Fruit fly (Drosophila melanogaster) whole organism, embryonic: Measurements from ENCODE around the gene retm.

Experiments
- ATbp ChIP-seq: fragments of 200-800 bp; sonication (Bioruptor generic); optimal IDR thresholded peaks from 2 replicates; lab custom pipeline; 2017; ENCODE audit warnings: missing biosample characterization, mild to moderate bottlenecking, missing genetic modification characterization, missing genetic modification reagents
- Aef1 ChIP-seq: fragments of 200-800 bp; sonication (Bioruptor generic); IDR thresholded peaks from 3 replicates; pipeline ENCODE4 v1.3.6; 2022; ENCODE audit warnings: missing biosample characterization, missing genetic modification characterization
- B-H2 ChIP-seq: fragments of 200-800 bp; sonication (Bioruptor generic); optimal IDR thresholded peaks from 2 replicates; lab custom pipeline; 2018; ENCODE audit warnings: missing biosample characterization, mild to moderate bottlenecking, missing genetic modification characterization
- CG10979 ChIP-seq: fragments of 200-800 bp; sonication (Bioruptor generic); optimal IDR thresholded peaks from 2 replicates; lab custom pipeline; 2018; ENCODE audit warnings: missing biosample characterization, mild to moderate bottlenecking, missing genetic modification characterization, moderate library complexity
- CG11398 ChIP-seq: fragments of 200-800 bp; sonication (Bioruptor generic); optimal IDR thresholded peaks from 2 replicates; lab custom pipeline; 2016; ENCODE audit warnings: missing biosample characterization, missing genetic modification characterization
- CG11695 ChIP-seq: fragments of 200-800 bp; sonication (Bioruptor generic); IDR thresholded peaks from 3 replicates; pipeline ENCODE4 v1.3.6; 2022; ENCODE audit warnings: missing biosample characterization, missing genetic modification characterization
- CG13894 ChIP-seq: fragments of 200-800 bp; sonication (Bioruptor generic); optimal IDR thresholded peaks from 3 replicates; lab custom pipeline; 2018; ENCODE audit warnings: missing biosample characterization, mild to moderate bottlenecking, missing genetic modification characterization, moderate library complexity
- CG15011 ChIP-seq: fragments of 200-800 bp; sonication (Bioruptor generic); optimal IDR thresholded peaks from 3 replicates; lab custom pipeline; 2018; ENCODE audit warnings: missing biosample characterization, mild to moderate bottlenecking, missing genetic modification characterization
- CG15479 ChIP-seq: fragments of 200-800 bp; sonication (Bioruptor generic); optimal IDR thresholded peaks from 3 replicates; lab custom pipeline; 2019; ENCODE audit warnings: missing biosample characterization, mild to moderate bottlenecking, missing genetic modification characterization, moderate library complexity
- CG15601 ChIP-seq: fragments of 200-800 bp; sonication (Bioruptor generic); optimal IDR thresholded peaks from 3 replicates; lab custom pipeline; 2019; ENCODE audit warnings: missing biosample characterization, mild to moderate bottlenecking, missing genetic modification characterization, moderate library complexity
- CG17385 ChIP-seq: fragments of 200-800 bp; sonication (Bioruptor generic); optimal IDR thresholded peaks from 3 replicates; lab custom pipeline; 2018; ENCODE audit warnings: missing biosample characterization, mild to moderate bottlenecking, missing genetic modification characterization
- CG2116 ChIP-seq: fragments of 200-800 bp; sonication (Bioruptor generic); optimal IDR thresholded peaks from 3 replicates; lab custom pipeline; 2018; ENCODE audit warnings: missing biosample characterization, mild to moderate bottlenecking, missing genetic modification characterization
- CG2202 ChIP-seq: fragments of 200-800 bp; sonication (Bioruptor generic); optimal IDR thresholded peaks from 2 replicates; lab custom pipeline; 2018; ENCODE audit warnings: missing biosample characterization, mild to moderate bottlenecking, missing genetic modification characterization
- CG2712 ChIP-seq: fragments of 200-800 bp; optimal IDR thresholded peaks from 3 replicates; lab custom pipeline; 2019; ENCODE audit warnings: missing biosample characterization, mild to moderate bottlenecking, missing genetic modification characterization, moderate library complexity
- CG30020 ChIP-seq: fragments of 200-800 bp; optimal IDR thresholded peaks from 2 replicates; lab custom pipeline; 2019; ENCODE audit warnings: missing biosample characterization, mild to moderate bottlenecking, missing genetic modification characterization, moderate library complexity
- CG31388 ChIP-seq: fragments of 200-800 bp; sonication (Bioruptor generic); optimal IDR thresholded peaks from 2 replicates; lab custom pipeline; 2016; ENCODE audit warnings: missing biosample characterization, missing genetic modification characterization
- CG31441 ChIP-seq: fragments of 200-800 bp; sonication (Bioruptor generic); IDR thresholded peaks from 2 replicates; pipeline ENCODE4 v1.3.6; 2022; ENCODE audit warnings: missing biosample characterization, missing genetic modification characterization
- CG3407 ChIP-seq: fragments of 200-800 bp; sonication (Bioruptor generic); optimal IDR thresholded peaks from 2 replicates; lab custom pipeline; 2018; ENCODE audit warnings: missing biosample characterization, mild to moderate bottlenecking, missing genetic modification characterization
- CG34224 ChIP-seq: fragments of 200-800 bp; sonication (Bioruptor generic); IDR thresholded peaks from 3 replicates; pipeline ENCODE4 v1.3.6; 2022; ENCODE audit warnings: missing biosample characterization, missing genetic modification characterization; ENCODE audit not compliant: partially characterized antibody
- CG4404 ChIP-seq: fragments of 200-800 bp; sonication (Bioruptor generic); IDR thresholded peaks from 2 replicates; pipeline ENCODE4 v1.3.6; 2022; ENCODE audit warnings: missing biosample characterization, missing genetic modification characterization
- CG4820 ChIP-seq: fragments of 200-800 bp; sonication (Bioruptor generic); optimal IDR thresholded peaks from 3 replicates; lab custom pipeline; 2016; ENCODE audit warnings: missing biosample characterization, missing genetic modification characterization
- CG6813 ChIP-seq: fragments of 200-800 bp; sonication (Bioruptor generic); optimal IDR thresholded peaks from 2 replicates; lab custom pipeline; 2017; ENCODE audit warnings: missing biosample characterization, missing genetic modification characterization, mild to moderate bottlenecking, moderate library complexity, missing genetic modification reagents
- CG7556 ChIP-seq: fragments of 200-800 bp; sonication (Bioruptor generic); optimal IDR thresholded peaks from 2 replicates; lab custom pipeline; 2017; ENCODE audit warnings: missing biosample characterization, mild to moderate bottlenecking, missing genetic modification characterization
- CG7786 ChIP-seq: fragments of 200-800 bp; sonication (Bioruptor generic); optimal IDR thresholded peaks from 2 replicates; lab custom pipeline; 2016; ENCODE audit warnings: missing biosample characterization, missing genetic modification characterization
- CG7963 ChIP-seq: fragments of 200-800 bp; sonication (Bioruptor generic); IDR thresholded peaks from 3 replicates; pipeline ENCODE4 v1.3.6; 2022; ENCODE audit warnings: missing biosample characterization, missing genetic modification characterization; ENCODE audit not compliant: partially characterized antibody
- CG9215 ChIP-seq: fragments of 200-800 bp; sonication (Bioruptor generic); IDR thresholded peaks from 2 replicates; pipeline ENCODE4 v1.3.6; 2022; ENCODE audit warnings: missing biosample characterization, missing genetic modification characterization
- Dip3 ChIP-seq: fragments of 200-800 bp; sonication (Bioruptor generic); optimal IDR thresholded peaks from 3 replicates; lab custom pipeline; 2016; ENCODE audit warnings: missing biosample characterization, missing genetic modification characterization
- Dp ChIP-seq: fragments of 200-800 bp; sonication (Bioruptor generic); optimal IDR thresholded peaks from 2 replicates; lab custom pipeline; 2018; ENCODE audit warnings: missing biosample characterization, mild to moderate bottlenecking, missing genetic modification characterization, moderate library complexity
- Ets65A ChIP-seq: fragments of 200-800 bp; sonication (Bioruptor generic); peaks from one replicate; lab custom pipeline; 2016; ENCODE audit warnings: missing biosample characterization, missing genetic modification characterization
- HHEX ChIP-seq: fragments of 200-800 bp; sonication (Bioruptor generic); optimal IDR thresholded peaks from 3 replicates; lab custom pipeline; 2017; ENCODE audit warnings: missing biosample characterization, mild to moderate bottlenecking, missing genetic modification characterization, missing genetic modification reagents
- HLHmδ ChIP-seq: fragments of 200-800 bp; sonication (Bioruptor generic); optimal IDR thresholded peaks from 2 replicates; lab custom pipeline; 2018; ENCODE audit warnings: missing biosample characterization, mild to moderate bottlenecking, missing genetic modification characterization, moderate library complexity
- Max ChIP-seq: fragments of 200-800 bp; sonication (Bioruptor generic); optimal IDR thresholded peaks from 2 replicates; lab custom pipeline; 2016; ENCODE audit warnings: missing biosample characterization, mild to moderate bottlenecking, missing genetic modification characterization
- Med ChIP-seq: fragments of 200-800 bp; sonication (Bioruptor generic); peaks from one replicate; lab custom pipeline; 2016; ENCODE audit warnings: missing biosample characterization, missing genetic modification characterization, mild to moderate bottlenecking, inconsistent platforms, moderate library complexity
- NfI ChIP-seq: fragments of 200-800 bp; sonication (Bioruptor generic); optimal IDR thresholded peaks from 3 replicates; lab custom pipeline; 2018; ENCODE audit warnings: missing biosample characterization, mild to moderate bottlenecking, missing genetic modification characterization, moderate library complexity
- Oli ChIP-seq: fragments of 200-800 bp; sonication (Bioruptor generic); optimal IDR thresholded peaks from 2 replicates; lab custom pipeline; 2018; ENCODE audit warnings: missing biosample characterization, mild to moderate bottlenecking, missing genetic modification characterization, moderate library complexity
- Pdp1 ChIP-seq, 2 experiments: fragments of 200-800 bp; sonication (Bioruptor generic); optimal IDR thresholded peaks; 3 replicates each; lab custom pipeline; 2016; ENCODE audit warnings: missing biosample characterization in 2 of 2, missing genetic modification characterization in 2 of 2, mild to moderate bottlenecking in 1 of 2, moderate library complexity in 1 of 2
- Sry-β ChIP-seq: fragments of 200-800 bp; sonication (Bioruptor generic); optimal IDR thresholded peaks from 2 replicates; lab custom pipeline; 2018; ENCODE audit warnings: missing biosample characterization, mild to moderate bottlenecking, missing genetic modification characterization, moderate library complexity
- Sry-δ ChIP-seq: fragments of 200-800 bp; sonication (Bioruptor generic); optimal IDR thresholded peaks from 2 replicates; lab custom pipeline; 2016; ENCODE audit warnings: missing biosample characterization, missing genetic modification characterization
- Tbp ChIP-seq: fragments of >200 bp; optimal IDR thresholded peaks from 2 replicates; lab custom pipeline; 2018; ENCODE audit warnings: missing biosample characterization, missing genetic modification characterization
- al ChIP-seq: fragments of 200-800 bp; sonication (Bioruptor generic); IDR thresholded peaks from 2 replicates; pipeline ENCODE4 v1.3.6; 2022; ENCODE audit warnings: missing biosample characterization, missing genetic modification characterization
- cg ChIP-seq: fragments of 200-800 bp; sonication (Bioruptor generic); optimal IDR thresholded peaks from 3 replicates; lab custom pipeline; 2019; ENCODE audit warnings: missing biosample characterization, mild to moderate bottlenecking, missing genetic modification characterization, moderate library complexity
- croc ChIP-seq: fragments of 200-800 bp; sonication (Bioruptor generic); conservative IDR thresholded peaks from 3 replicates; pipeline ENCODE4 v1.3.6; 2022; ENCODE audit warnings: missing biosample characterization, missing genetic modification characterization
- dati ChIP-seq: fragments of 200-800 bp; sonication (Bioruptor generic); IDR thresholded peaks from 2 replicates; pipeline ENCODE4 v1.3.6; 2022; ENCODE audit warnings: missing biosample characterization, missing genetic modification characterization
- disco-r ChIP-seq: fragments of 200-800 bp; sonication (Bioruptor generic); optimal IDR thresholded peaks from 2 replicates; lab custom pipeline; 2016; ENCODE audit warnings: missing biosample characterization, missing genetic modification characterization
- gt ChIP-seq: fragments of 200-800 bp; sonication (Bioruptor generic); IDR thresholded peaks from 2 replicates; pipeline ENCODE4 v1.3.6; 2022; ENCODE audit warnings: missing biosample characterization, missing genetic modification characterization
- ham ChIP-seq: fragments of 200-800 bp; sonication (Bioruptor generic); IDR thresholded peaks from 2 replicates; pipeline ENCODE4 v1.3.6; 2022; ENCODE audit warnings: missing biosample characterization, missing genetic modification characterization
- pfk ChIP-seq: fragments of 200-800 bp; sonication (Bioruptor generic); optimal IDR thresholded peaks from 2 replicates; lab custom pipeline; 2018; ENCODE audit warnings: missing biosample characterization, mild to moderate bottlenecking, missing genetic modification characterization, moderate library complexity
- psq ChIP-seq: fragments of 200-800 bp; sonication (Bioruptor generic); optimal IDR thresholded peaks from 2 replicates; lab custom pipeline; 2017; ENCODE audit warnings: missing biosample characterization, missing genetic modification characterization
- shn ChIP-seq: fragments of 200-800 bp; sonication (Bioruptor generic); optimal IDR thresholded peaks from 3 replicates; lab custom pipeline; 2016; ENCODE audit warnings: missing biosample characterization, missing genetic modification characterization
- sisA ChIP-seq: fragments of 200-800 bp; sonication (Bioruptor generic); IDR thresholded peaks from 2 replicates; pipeline ENCODE4 v1.3.6; 2022; ENCODE audit warnings: missing biosample characterization, missing genetic modification characterization
- stwl ChIP-seq: fragments of 200-800 bp; sonication (Bioruptor generic); optimal IDR thresholded peaks from 3 replicates; lab custom pipeline; 2018; ENCODE audit warnings: missing biosample characterization, mild to moderate bottlenecking, missing genetic modification characterization, moderate library complexity
- yki ChIP-seq: fragments of >200 bp; optimal IDR thresholded peaks from 3 replicates; lab custom pipeline; 2018

The retm gene

DNA sequence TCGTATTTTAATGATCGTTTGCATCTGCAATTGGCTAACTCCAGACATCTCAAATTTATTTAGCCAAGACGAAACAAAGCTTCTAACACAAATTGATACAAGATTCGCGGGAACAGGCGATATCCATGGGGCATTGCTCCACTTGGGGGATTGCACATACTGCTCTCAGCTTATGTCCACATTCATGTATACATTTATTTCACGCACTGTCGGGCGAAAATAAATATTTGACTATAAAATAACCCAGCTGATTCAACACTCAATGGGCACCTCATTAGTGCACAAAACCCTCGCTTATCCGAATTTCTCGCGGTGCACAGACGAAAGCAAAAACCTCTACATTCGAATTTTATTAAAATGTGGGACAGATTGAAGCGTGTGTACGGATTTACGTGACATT lies 5.8 kb upstream of the retm start (continued):
- TF ChIP-seq CG11695 (GFP tag; lab: Robert Waterston, UW) (peak; percentile 63; the same call in 1 of the 3 replicates), Dp (GFP tag; lab: Kevin White, UChicago) (no peak), CG11398 (GFP tag; lab: Kevin White, UChicago) (no peak), HHEX (GFP tag; lab: Kevin White, UChicago) (peak; percentile 46), CG2202 (tag; lab: Kevin White, UChicago) (peak; percentile 1), CG7556 (GFP tag; lab: Kevin White, UChicago) (no peak), al (GFP tag; lab: Robert Waterston, UW) (no peak), Dip3 (no peak), ham (GFP tag; lab: Robert Waterston, UW) (no peak), Max (GFP tag; lab: Kevin White, UChicago) (no peak), disco-r (no peak), psq (no peak), CG31388 (GFP tag; lab: Kevin White, UChicago) (no peak), CG17385 (GFP tag; lab: Kevin White, UChicago) (peak; percentile 17), CG4820 (GFP tag; lab: Kevin White, UChicago) (no peak), CG4404 (GFP tag; lab: Robert Waterston, UW) (no peak), ATbp (GFP tag; lab: Kevin White, UChicago) (peak; percentile 77), sisA (GFP tag; lab: Robert Waterston, UW) (0 out of 2 replicates have a peak, but pooled peaks have one; percentile 6), CG6813 (GFP tag; lab: Kevin White, UChicago) (peak; percentile 70), Aef1 (GFP tag; lab: Robert Waterston, UW) (no peak), CG13894 (tag; lab: Kevin White, UChicago) (no peak), CG15479 (no peak), yki (lab: Kevin White, UChicago) (no peak), gt (GFP tag; lab: Robert Waterston, UW) (no peak), Oli (tag; lab: Kevin White, UChicago) (no peak), CG34224 (GFP tag; lab: Robert Waterston, UW) (no peak), HLHmδ (GFP tag; lab: Kevin White, UChicago) (peak; percentile 32), Sry-δ (GFP tag; lab: Kevin White, UChicago) (no peak), CG15601 (tag; lab: Kevin White, UChicago) (peak; percentile 12), Med (GFP tag; lab: Kevin White, UChicago) (peak; percentile 84), stwl (no peak), shn (GFP tag; lab: Kevin White, UChicago) (no peak), Sry-β (GFP tag; lab: Kevin White, UChicago) (peak; percentile 18), pfk (GFP tag; lab: Kevin White, UChicago) (no peak), CG30020 (no peak), B-H2 (no peak), Tbp (GFP tag; lab: Kevin White, UChicago) (no peak), CG3407 (GFP tag; lab: Kevin White, UChicago) (peak; percentile 31), croc (GFP tag; lab: Robert Waterston, UW) (no peak), Ets65A (GFP tag; lab: Kevin White, UChicago) (no peak), CG7963 (GFP tag; lab: Robert Waterston, UW) (no peak), CG2116 (GFP tag; lab: Kevin White, UChicago) (no peak), CG10979 (tag; lab: Kevin White, UChicago) (no peak), CG31441 (GFP tag; lab: Robert Waterston, UW) (no peak), NfI (no peak), cg (GFP tag; lab: Kevin White, UChicago) (no peak), CG2712 (tag; lab: Kevin White, UChicago) (peak; percentile 16), CG15011 (GFP tag; lab: Kevin White, UChicago) (no peak), CG7786 (GFP tag; lab: Kevin White, UChicago) (no peak), Pdp1 (GFP tag; optimal IDR thresholded peaks at IDR 0.05; lab: Kevin White, UChicago) (no peak), CG9215 (no peak), dati (GFP tag; lab: Robert Waterston, UW) (no peak)
